ENCODE assay signal across 3 worm cellular contexts in genomic region chrIII:432988-433387, ce11.
A peak's percentile ranks its signal among the peaks of the same experiment; 100 is the strongest.
TF ChIP-seq lines count a peak whose summit lies in the region.

No protein-coding gene starts in this region.

TF ChIP-seq in whole organism, L1 larva, 84 proteins besides CTCF, POLR2A, EP300 and RAD21 (continued from another document and continues in another):
- no peak for TF ChIP-seq aly-2 (tag; optimal IDR thresholded peaks at IDR 0.05; lab: Kevin White, UChicago)
- TF ChIP-seq zip-4 (GFP tag; optimal IDR thresholded peaks at IDR 0.05; lab: Kevin White, UChicago): no peak
- peak; percentile 71 for TF ChIP-seq blmp-1 (tag; optimal IDR thresholded peaks at IDR 0.05; lab: Kevin White, UChicago)
- no peak for TF ChIP-seq ceh-63 (GFP tag; optimal IDR thresholded peaks at IDR 0.05; lab: Kevin White, UChicago)
- no peak for TF ChIP-seq sox-4 (tag; optimal IDR thresholded peaks at IDR 0.05; lab: Kevin White, UChicago)
- TF ChIP-seq ztf-4 (tag; optimal IDR thresholded peaks at IDR 0.05; lab: Kevin White, UChicago): no peak
- peak; percentile 54 for TF ChIP-seq nhr-47 (tag; optimal IDR thresholded peaks at IDR 0.05; lab: Kevin White, UChicago)
- TF ChIP-seq C34B4.2 (tag; optimal IDR thresholded peaks at IDR 0.05; lab: Kevin White, UChicago): no peak
- TF ChIP-seq lsy-2 (tag; optimal IDR thresholded peaks at IDR 0.05; lab: Kevin White, UChicago): peak; percentile 43 to 58
- TF ChIP-seq F16B12.6 (tag; optimal IDR thresholded peaks at IDR 0.05; lab: Kevin White, UChicago): peak; percentile 15
- TF ChIP-seq pax-3 (tag; optimal IDR thresholded peaks at IDR 0.05; lab: Kevin White, UChicago): no peak
- no peak for TF ChIP-seq nhr-237 (tag; optimal IDR thresholded peaks at IDR 0.05; lab: Kevin White, UChicago)
- TF ChIP-seq ceh-82 (tag; optimal IDR thresholded peaks at IDR 0.05; lab: Kevin White, UChicago): peak; percentile 38 to 43 (median 40)
- peak; percentile 57 for TF ChIP-seq skn-1 (tag; optimal IDR thresholded peaks at IDR 0.05; lab: Kevin White, UChicago)
- peak; percentile 58 for TF ChIP-seq jun-1 (tag; optimal IDR thresholded peaks at IDR 0.05; lab: Kevin White, UChicago)
- TF ChIP-seq tbx-2 (tag; optimal IDR thresholded peaks at IDR 0.05; lab: Kevin White, UChicago): peak; percentile 7
- peak; percentile 51 for TF ChIP-seq nhr-77 (tag; optimal IDR thresholded peaks at IDR 0.05; lab: Kevin White, UChicago)
- TF ChIP-seq nhr-19 (GFP tag; conservative IDR thresholded peaks at IDR 0.05; lab: Robert Waterston, UW): peak; percentile 32
- TF ChIP-seq elt-3 (tag; optimal IDR thresholded peaks at IDR 0.05; lab: Kevin White, UChicago): no peak
- no peak for TF ChIP-seq lin-15B (tag; optimal IDR thresholded peaks at IDR 0.05; lab: Kevin White, UChicago)
- TF ChIP-seq hlh-17 (GFP tag; optimal IDR thresholded peaks at IDR 0.05; lab: Kevin White, UChicago; ENCODE audit: borderline replicate concordance): no peak
- no peak for TF ChIP-seq Y116A8C.19 (tag; optimal IDR thresholded peaks at IDR 0.05; lab: Kevin White, UChicago; ENCODE audit: borderline replicate concordance)
- TF ChIP-seq hlh-4 (tag; optimal IDR thresholded peaks at IDR 0.05; lab: Kevin White, UChicago): no peak
- TF ChIP-seq unc-86 (tag; optimal IDR thresholded peaks at IDR 0.05; lab: Kevin White, UChicago): no peak
- peak; percentile 92 for TF ChIP-seq nhr-85 (tag; lab: Kevin White, UChicago)
- peak; percentile 90 for TF ChIP-seq lin-14 (GFP tag; optimal IDR thresholded peaks at IDR 0.05; lab: Kevin White, UChicago)
- TF ChIP-seq irx-1 (tag; optimal IDR thresholded peaks at IDR 0.05; lab: Kevin White, UChicago): no peak
- no peak for TF ChIP-seq pqm-1 (tag; optimal IDR thresholded peaks at IDR 0.05; lab: Kevin White, UChicago)
- no peak for TF ChIP-seq nhr-76 (tag; optimal IDR thresholded peaks at IDR 0.05; lab: Kevin White, UChicago)
- no peak for TF ChIP-seq xbp-1 (tag; optimal IDR thresholded peaks at IDR 0.05; lab: Kevin White, UChicago)
- TF ChIP-seq C04F5.9 (tag; optimal IDR thresholded peaks at IDR 0.05; lab: Kevin White, UChicago): no peak
- TF ChIP-seq ets-5 (GFP tag; IDR thresholded peaks at IDR 0.05; lab: Robert Waterston, UW): no peak
- TF ChIP-seq fos-1 (tag; optimal IDR thresholded peaks at IDR 0.05; lab: Kevin White, UChicago): no peak
- no peak for TF ChIP-seq nhr-84 (tag; optimal IDR thresholded peaks at IDR 0.05; lab: Kevin White, UChicago)
- no peak for TF ChIP-seq sptf-1 (tag; optimal IDR thresholded peaks at IDR 0.05; lab: Kevin White, UChicago)
- TF ChIP-seq pag-3 (tag; optimal IDR thresholded peaks at IDR 0.05; lab: Kevin White, UChicago; ENCODE audit: borderline replicate concordance, insufficient read depth): no peak
- no peak for TF ChIP-seq vab-15 (tag; optimal IDR thresholded peaks at IDR 0.05; lab: Kevin White, UChicago)
- TF ChIP-seq unc-62 (GFP tag; optimal IDR thresholded peaks at IDR 0.05; lab: Kevin White, UChicago): no peak
- peak; percentile 61 to 78 for TF ChIP-seq efl-1 (optimal IDR thresholded peaks at IDR 0.05; lab: Kevin White, UChicago)
- peak; percentile 42 to 93 for TF ChIP-seq efl-1 (GFP tag; optimal IDR thresholded peaks at IDR 0.05 in 1 of 2; lab: Kevin White, UChicago)
- no peak for TF ChIP-seq ama-1 (optimal IDR thresholded peaks at IDR 0.05; lab: Kevin White, UChicago)
- TF ChIP-seq snpc-4 (tag; optimal IDR thresholded peaks at IDR 0.05; lab: Kevin White, UChicago): no peak
- TF ChIP-seq egl-13 (tag; optimal IDR thresholded peaks at IDR 0.05; lab: Kevin White, UChicago): no peak
- TF ChIP-seq ceh-90 (tag; optimal IDR thresholded peaks at IDR 0.05; lab: Kevin White, UChicago): no peak
- no peak for TF ChIP-seq nhr-28 (tag; optimal IDR thresholded peaks at IDR 0.05; lab: Kevin White, UChicago)
- peak; percentile 62 for TF ChIP-seq snu-23 (GFP tag; optimal IDR thresholded peaks at IDR 0.05; lab: Kevin White, UChicago)

TF ChIP-seq in whole organism, L3 larva, 47 proteins besides CTCF, POLR2A, EP300 and RAD21 (continued from another document):
- no peak for TF ChIP-seq ceh-16 (tag; optimal IDR thresholded peaks at IDR 0.05; lab: Kevin White, UChicago)
- TF ChIP-seq ceh-9 (tag; optimal IDR thresholded peaks at IDR 0.05; lab: Kevin White, UChicago): no peak
- peak; percentile 78 for TF ChIP-seq nhr-25 (tag; optimal IDR thresholded peaks at IDR 0.05; lab: Kevin White, UChicago)
- TF ChIP-seq nhr-28 (tag; optimal IDR thresholded peaks at IDR 0.05; lab: Kevin White, UChicago): no peak
- no peak for TF ChIP-seq nhr-11 (tag; optimal IDR thresholded peaks at IDR 0.05; lab: Kevin White, UChicago)
- no peak for TF ChIP-seq zag-1 (tag; optimal IDR thresholded peaks at IDR 0.05; lab: Kevin White, UChicago)
- no peak for TF ChIP-seq egl-5 (tag; optimal IDR thresholded peaks at IDR 0.05; lab: Kevin White, UChicago)
- no peak for TF ChIP-seq nhr-12 (tag; optimal IDR thresholded peaks at IDR 0.05; lab: Kevin White, UChicago)
- peak; percentile 35 for TF ChIP-seq lsy-12 (tag; optimal IDR thresholded peaks at IDR 0.05; lab: Kevin White, UChicago)
- peak; percentile 70 for TF ChIP-seq nhr-23 (tag; optimal IDR thresholded peaks at IDR 0.05; lab: Kevin White, UChicago)
- peak; percentile 80 for TF ChIP-seq hmg-11 (tag; optimal IDR thresholded peaks at IDR 0.05; lab: Kevin White, UChicago)
- TF ChIP-seq unc-39 (tag; optimal IDR thresholded peaks at IDR 0.05; lab: Kevin White, UChicago): no peak
- no peak for TF ChIP-seq nhr-67 (tag; optimal IDR thresholded peaks at IDR 0.05; lab: Kevin White, UChicago)
- no peak for TF ChIP-seq eor-1 (tag; optimal IDR thresholded peaks at IDR 0.05; lab: Kevin White, UChicago)
- TF ChIP-seq mml-1 (tag; optimal IDR thresholded peaks at IDR 0.05; lab: Kevin White, UChicago): no peak
- TF ChIP-seq nhr-43 (tag; optimal IDR thresholded peaks at IDR 0.05; lab: Kevin White, UChicago; ENCODE audit: poor library complexity, severe bottlenecking): peak; percentile 51
- no peak for TF ChIP-seq nhr-77 (tag; optimal IDR thresholded peaks at IDR 0.05; lab: Kevin White, UChicago)
- peak; percentile 56 for TF ChIP-seq elt-2 (tag; optimal IDR thresholded peaks at IDR 0.05; lab: Kevin White, UChicago)
- peak; percentile 42 for TF ChIP-seq pha-4 (tag; optimal IDR thresholded peaks at IDR 0.05; lab: Kevin White, UChicago)
- no peak for TF ChIP-seq skn-1 (tag; optimal IDR thresholded peaks at IDR 0.05; lab: Kevin White, UChicago)

TF ChIP-seq in whole organism, young adult, 124 proteins besides CTCF, POLR2A, EP300 and RAD21 (continued from another document):
- TF ChIP-seq pbrm-1 (GFP tag; IDR thresholded peaks at IDR 0.05; lab: Robert Waterston, UW) (peak; percentile 61; the same call in 1 of the 2 replicates), lsy-27 (tag; optimal IDR thresholded peaks at IDR 0.05; lab: Kevin White, UChicago; ENCODE audit: borderline replicate concordance, insufficient read depth) (no peak), F33H1.4 (GFP tag; IDR thresholded peaks at IDR 0.05; lab: Robert Waterston, UW) (no peak), mcd-1 (GFP tag; IDR thresholded peaks at IDR 0.05; lab: Robert Waterston, UW) (peak; percentile 75), ceh-40 (GFP tag; IDR thresholded peaks at IDR 0.05; lab: Robert Waterston, UW) (no peak), madf-10 (tag; optimal IDR thresholded peaks at IDR 0.05; lab: Kevin White, UChicago) (no peak), tbp1 (GFP tag; optimal IDR thresholded peaks at IDR 0.05; lab: Kevin White, UChicago) (no peak), F49E8.2 (tag; optimal IDR thresholded peaks at IDR 0.05; lab: Kevin White, UChicago; ENCODE audit: insufficient read depth) (no peak), dox-1 (GFP tag; IDR thresholded peaks at IDR 0.05; lab: Robert Waterston, UW) (peak; percentile 79), snpc-1.1 (tag; optimal IDR thresholded peaks at IDR 0.05; lab: Kevin White, UChicago; ENCODE audit: insufficient read depth) (no peak), F52B5.7 (tag; optimal IDR thresholded peaks at IDR 0.05; lab: Kevin White, UChicago) (no peak), hrde-1 (tag; optimal IDR thresholded peaks at IDR 0.05; lab: Kevin White, UChicago; ENCODE audit: borderline replicate concordance) (no peak), sdz-38 (tag; optimal IDR thresholded peaks at IDR 0.05; lab: Kevin White, UChicago) (no peak), xnd-1 (tag; optimal IDR thresholded peaks at IDR 0.05; lab: Kevin White, UChicago) (no peak), hlh-12 (tag; optimal IDR thresholded peaks at IDR 0.05; lab: Kevin White, UChicago) (no peak), nhr-90 (tag; optimal IDR thresholded peaks at IDR 0.05; lab: Kevin White, UChicago) (no peak), cebp-2 (GFP tag; IDR thresholded peaks at IDR 0.05; lab: Robert Waterston, UW) (no peak), let-607 (tag; optimal IDR thresholded peaks at IDR 0.05; lab: Kevin White, UChicago) (no peak), nhr-27 (tag; optimal IDR thresholded peaks at IDR 0.05; lab: Kevin White, UChicago) (no peak), K11D2.4 (GFP tag; IDR thresholded peaks at IDR 0.05; lab: Robert Waterston, UW) (0 out of 2 replicates have a peak, but pooled peaks have one; percentile 47), D2030.7 (GFP tag; IDR thresholded peaks at IDR 0.05; lab: Robert Waterston, UW) (no peak), gei-17 (GFP tag; optimal IDR thresholded peaks at IDR 0.05; lab: Kevin White, UChicago) (peak; percentile 42), Y95B8A.8 (GFP tag; IDR thresholded peaks at IDR 0.05; lab: Robert Waterston, UW) (no peak), snpc-4 (GFP tag; optimal IDR thresholded peaks at IDR 0.05; lab: Kevin White, UChicago) (no peak), snpc-4 (tag; optimal IDR thresholded peaks at IDR 0.05; lab: Kevin White, UChicago) (no peak), lin-35 (GFP tag; optimal IDR thresholded peaks at IDR 0.05; lab: Kevin White, UChicago) (no peak), F22D6.2 (tag; optimal IDR thresholded peaks at IDR 0.05; lab: Kevin White, UChicago) (no peak), lin-40 (tag; optimal IDR thresholded peaks at IDR 0.05; lab: Kevin White, UChicago) (peak; percentile 54), dpff-1 (tag; optimal IDR thresholded peaks at IDR 0.05; lab: Kevin White, UChicago) (no peak), egl-18 (GFP tag; IDR thresholded peaks at IDR 0.05; lab: Robert Waterston, UW) (no peak), ztf-22 (GFP tag; optimal IDR thresholded peaks at IDR 0.05; lab: Kevin White, UChicago) (peak; percentile 20), B0019.2 (GFP tag; conservative IDR thresholded peaks at IDR 0.05; lab: Robert Waterston, UW) (no peak), akir-1 (GFP tag; optimal IDR thresholded peaks at IDR 0.05; lab: Kevin White, UChicago) (no peak), snpc-3.4 (tag; optimal IDR thresholded peaks at IDR 0.05; lab: Kevin White, UChicago) (no peak), tlf-1 (GFP tag; optimal IDR thresholded peaks at IDR 0.05; lab: Kevin White, UChicago) (no peak), pha-4 (tag; optimal IDR thresholded peaks at IDR 0.05; lab: Kevin White, UChicago) (no peak), nfya-1 (tag; optimal IDR thresholded peaks at IDR 0.05; lab: Kevin White, UChicago; ENCODE audit: borderline replicate concordance, insufficient read depth) (no peak), F57A8.1 (GFP tag; optimal IDR thresholded peaks at IDR 0.05; lab: Kevin White, UChicago) (no peak), F37B4.10 (GFP tag; IDR thresholded peaks at IDR 0.05; lab: Robert Waterston, UW) (no peak), attf-5 (GFP tag; optimal IDR thresholded peaks at IDR 0.05; lab: Kevin White, UChicago) (peak; percentile 62), repo-1 (tag; optimal IDR thresholded peaks at IDR 0.05; lab: Kevin White, UChicago) (peak; percentile 9), madf-6 (GFP tag; IDR thresholded peaks at IDR 0.05; lab: Robert Waterston, UW) (0 out of 2 replicates have a peak, but pooled peaks have one; percentile 28), Y53F4B.3 (GFP tag; IDR thresholded peaks at IDR 0.05; lab: Robert Waterston, UW) (no peak), F23B12.7 (tag; optimal IDR thresholded peaks at IDR 0.05; lab: Kevin White, UChicago; ENCODE audit: insufficient read depth) (no peak), Y53G8AR.9 (GFP tag; conservative IDR thresholded peaks at IDR 0.05; lab: Robert Waterston, UW) (no peak), zfh-2 (GFP tag; conservative IDR thresholded peaks at IDR 0.05; lab: Robert Waterston, UW) (peak; percentile 97), F57C9.4 (tag; optimal IDR thresholded peaks at IDR 0.05; lab: Kevin White, UChicago) (no peak), chd-7 (tag; optimal IDR thresholded peaks at IDR 0.05; lab: Kevin White, UChicago) (no peak), T07F8.4 (tag; optimal IDR thresholded peaks at IDR 0.05; lab: Kevin White, UChicago) (no peak), bed-2 (GFP tag; IDR thresholded peaks at IDR 0.05; lab: Robert Waterston, UW) (no peak), sptf-2 (GFP tag; optimal IDR thresholded peaks at IDR 0.05; lab: Kevin White, UChicago) (no peak), ceh-91 (GFP tag; IDR thresholded peaks at IDR 0.05; lab: Robert Waterston, UW) (no peak), rcor-1 (GFP tag; IDR thresholded peaks at IDR 0.05; lab: Robert Waterston, UW) (0 out of 2 replicates have a peak, but pooled peaks have one; percentile 10), lin-26 (GFP tag; IDR thresholded peaks at IDR 0.05; lab: Robert Waterston, UW) (peak; percentile 27; the same call in 1 of the 2 replicates), efl-1 (GFP tag; optimal IDR thresholded peaks at IDR 0.05; lab: Kevin White, UChicago) (no peak), nhr-80 (tag; optimal IDR thresholded peaks at IDR 0.05; lab: Kevin White, UChicago) (peak; percentile 40), mel-28 (tag; optimal IDR thresholded peaks at IDR 0.05; lab: Kevin White, UChicago; ENCODE audit: borderline replicate concordance) (no peak), ztf-18 (tag; optimal IDR thresholded peaks at IDR 0.05; lab: Kevin White, UChicago) (no peak), ztf-25 (GFP tag; IDR thresholded peaks at IDR 0.05; lab: Robert Waterston, UW) (no peak), attf-3 (GFP tag; conservative IDR thresholded peaks at IDR 0.05; lab: Robert Waterston, UW) (no peak), F10E7.11 (tag; optimal IDR thresholded peaks at IDR 0.05; lab: Kevin White, UChicago) (no peak), lir-1 (GFP tag; conservative IDR thresholded peaks at IDR 0.05; lab: Robert Waterston, UW) (no peak), let-526 (GFP tag; IDR thresholded peaks at IDR 0.05; lab: Robert Waterston, UW) (no peak), Y67H2A.10 (GFP tag; conservative IDR thresholded peaks at IDR 0.05; lab: Robert Waterston, UW) (no peak), hmg-20 (GFP tag; IDR thresholded peaks at IDR 0.05; lab: Robert Waterston, UW) (0 out of 2 replicates have a peak, but pooled peaks have one; percentile 41), ztf-6 (GFP tag; IDR thresholded peaks at IDR 0.05; lab: Robert Waterston, UW) (no peak), C17E4.6 (GFP tag; IDR thresholded peaks at IDR 0.05; lab: Robert Waterston, UW) (no peak), somi-1 (GFP tag; optimal IDR thresholded peaks at IDR 0.05; lab: Kevin White, UChicago) (no peak), B0261.1 (tag; optimal IDR thresholded peaks at IDR 0.05; lab: Kevin White, UChicago) (no peak), C06A6.2 (GFP tag; conservative IDR thresholded peaks at IDR 0.05; lab: Robert Waterston, UW) (0 out of 2 replicates have a peak, but pooled peaks have one; percentile 23), snpc-1.3 (tag; optimal IDR thresholded peaks at IDR 0.05; lab: Kevin White, UChicago; ENCODE audit: insufficient read depth) (no peak), athp-1 (tag; optimal IDR thresholded peaks at IDR 0.05; lab: Kevin White, UChicago) (no peak), Y79H2A.3 (GFP tag; conservative IDR thresholded peaks at IDR 0.05; lab: Robert Waterston, UW) (no peak), atf-7 (tag; optimal IDR thresholded peaks at IDR 0.05; lab: Kevin White, UChicago) (no peak), nfya-2 (GFP tag; IDR thresholded peaks at IDR 0.05; lab: Robert Waterston, UW) (no peak)
